Fruit fly (Drosophila melanogaster) whole organism, pupa: ENCODE results near the gene CG42813.

ENCODE experiments used
- CG10348 ChIP-seq: fragments of 200-800 bp; sonication (Bioruptor generic); IDR thresholded peaks from 2 replicates; pipeline ENCODE4 v1.3.6; 2022; ENCODE audit warnings: missing biosample characterization, missing genetic modification characterization
- CG12605 ChIP-seq: fragments of 200-800 bp; sonication (Bioruptor generic); IDR thresholded peaks from 2 replicates; pipeline ENCODE4 v1.3.6; 2022; ENCODE audit warnings: missing biosample characterization, missing genetic modification characterization
- CG13204 ChIP-seq: fragments of 200-800 bp; sonication (Bioruptor generic); optimal IDR thresholded peaks from 2 replicates; lab custom pipeline; 2018; ENCODE audit warnings: missing biosample characterization, mild to moderate bottlenecking, missing genetic modification characterization, moderate library complexity
- CG14655 ChIP-seq: fragments of 200-800 bp; sonication (Bioruptor generic); optimal IDR thresholded peaks from 3 replicates; lab custom pipeline; 2017; ENCODE audit warnings: mild to moderate bottlenecking, missing biosample characterization, missing genetic modification reagents, missing genetic modification characterization
- CG15710 ChIP-seq: fragments of 200-800 bp; sonication (Bioruptor generic); optimal IDR thresholded peaks from 2 replicates; lab custom pipeline; 2018; ENCODE audit warnings: missing biosample characterization, mild to moderate bottlenecking, missing genetic modification characterization, moderate library complexity
- CG8301 ChIP-seq: fragments of 200-800 bp; sonication (Bioruptor generic); optimal IDR thresholded peaks from 2 replicates; lab custom pipeline; 2018; ENCODE audit warnings: missing biosample characterization, mild to moderate bottlenecking, missing genetic modification characterization
- EcR ChIP-seq: fragments of 200-800 bp; sonication (Bioruptor generic); optimal IDR thresholded peaks from 3 replicates; lab custom pipeline; 2019; ENCODE audit warnings: missing biosample characterization, missing genetic modification characterization, mild to moderate bottlenecking, moderate library complexity, missing genetic modification reagents
- Pif1A ChIP-seq: fragments of 200-800 bp; sonication (Bioruptor generic); optimal IDR thresholded peaks from 3 replicates; lab custom pipeline; 2016; ENCODE audit warnings: missing biosample characterization, missing genetic modification characterization
- Pif1B ChIP-seq: fragments of 200-800 bp; sonication (Bioruptor generic); optimal IDR thresholded peaks from 3 replicates; lab custom pipeline; 2016; ENCODE audit warnings: missing biosample characterization, missing genetic modification characterization
- Snoo ChIP-seq: fragments of 200-800 bp; sonication (Bioruptor generic); optimal IDR thresholded peaks from 3 replicates; lab custom pipeline; 2017; ENCODE audit warnings: missing biosample characterization, mild to moderate bottlenecking, missing genetic modification characterization, inconsistent platforms

DNA sequence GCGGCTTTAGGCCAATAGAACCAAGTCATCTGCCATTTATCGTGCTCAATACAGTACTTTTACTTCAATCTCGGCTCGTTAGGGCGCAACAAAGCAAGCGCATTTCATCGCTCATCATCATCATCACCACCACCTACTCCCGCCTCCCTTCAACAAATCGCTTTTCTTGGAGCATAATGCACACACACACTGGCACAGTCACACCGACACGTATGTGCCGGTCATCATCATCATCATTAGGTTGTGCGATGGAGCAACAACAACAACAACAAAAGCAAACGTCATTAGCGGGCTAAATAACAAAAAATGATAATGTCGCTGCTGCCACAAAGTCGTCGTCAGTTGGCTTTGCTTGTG is 17.0 kb upstream of the CG42813 start:
- no peak for TF ChIP-seq Pif1B (GFP tag; lab: Kevin White, UChicago)
- TF ChIP-seq CG12605 = no peak
- no peak for TF ChIP-seq EcR (GFP tag; lab: Kevin White, UChicago)
- no peak for TF ChIP-seq Snoo (tag; lab: Kevin White, UChicago)
- no peak for TF ChIP-seq CG15710 (tag; lab: Kevin White, UChicago)
- no peak for TF ChIP-seq Pif1A
- TF ChIP-seq CG14655 = no peak
- no peak for TF ChIP-seq CG8301
- TF ChIP-seq CG10348 = no peak
- no peak for TF ChIP-seq CG13204 (GFP tag; lab: Kevin White, UChicago)
